Fruit fly (Drosophila melanogaster) whole organism, embryonic: Measurements from ENCODE around the gene Cpr30F.

Experiments used
- B-H2 ChIP-seq: fragments of 200-800 bp; sonication (Bioruptor generic); optimal IDR thresholded peaks from 2 replicates; lab custom pipeline; 2018; ENCODE audit warnings: missing biosample characterization, mild to moderate bottlenecking, missing genetic modification characterization
- BEAF-32 ChIP-seq: fragments of 200-800 bp; sonication (Bioruptor generic); optimal IDR thresholded peaks from 3 replicates; lab custom pipeline; 2017; ENCODE audit warnings: missing biosample characterization, missing genetic modification characterization, mild to moderate bottlenecking, moderate library complexity, missing genetic modification reagents
- Bgb ChIP-seq: fragments of 200-800 bp; sonication (Bioruptor generic); IDR thresholded peaks from 2 replicates; pipeline ENCODE4 v1.3.6; 2022; ENCODE audit warnings: missing biosample characterization, missing genetic modification characterization; ENCODE audit not compliant: partially characterized antibody
- CG10654 ChIP-seq: fragments of 200-800 bp; sonication (Bioruptor generic); optimal IDR thresholded peaks from 2 replicates; lab custom pipeline; 2016; ENCODE audit warnings: missing biosample characterization, missing genetic modification characterization
- CG11085 ChIP-seq: fragments of 200-800 bp; sonication (Bioruptor generic); IDR thresholded peaks from 2 replicates; pipeline ENCODE4 v1.3.6; 2022; ENCODE audit warnings: missing biosample characterization, missing genetic modification characterization
- CG11560 ChIP-seq: fragments of 200-800 bp; sonication (Bioruptor generic); IDR thresholded peaks from 3 replicates; pipeline ENCODE4 v1.3.6; 2022; ENCODE audit warnings: missing biosample characterization, missing genetic modification characterization
- CG11695 ChIP-seq: fragments of 200-800 bp; sonication (Bioruptor generic); IDR thresholded peaks from 3 replicates; pipeline ENCODE4 v1.3.6; 2022; ENCODE audit warnings: missing biosample characterization, missing genetic modification characterization
- CG12299 ChIP-seq: fragments of 200-800 bp; sonication (Bioruptor generic); optimal IDR thresholded peaks from 2 replicates; lab custom pipeline; 2018; ENCODE audit warnings: missing biosample characterization, mild to moderate bottlenecking, missing genetic modification characterization
- CG14014 ChIP-seq: fragments of 200-800 bp; sonication (Bioruptor generic); IDR thresholded peaks from 2 replicates; pipeline ENCODE4 v1.3.6; 2022; ENCODE audit warnings: missing biosample characterization, missing genetic modification characterization
- CG15269 ChIP-seq: fragments of 200-800 bp; sonication (Bioruptor generic); optimal IDR thresholded peaks from 2 replicates; lab custom pipeline; 2018; ENCODE audit warnings: missing biosample characterization, mild to moderate bottlenecking, missing genetic modification characterization, moderate library complexity
- CG16813 ChIP-seq: fragments of 200-800 bp; sonication (Bioruptor generic); IDR thresholded peaks from 3 replicates; pipeline ENCODE4 v1.3.6; 2022; ENCODE audit warnings: missing biosample characterization, missing genetic modification characterization; ENCODE audit not compliant: partially characterized antibody
- CG1792 ChIP-seq: fragments of 200-800 bp; sonication (Bioruptor generic); optimal IDR thresholded peaks from 2 replicates; lab custom pipeline; 2016; ENCODE audit warnings: missing biosample characterization, missing genetic modification characterization
- CG4404 ChIP-seq: fragments of 200-800 bp; sonication (Bioruptor generic); IDR thresholded peaks from 2 replicates; pipeline ENCODE4 v1.3.6; 2022; ENCODE audit warnings: missing biosample characterization, missing genetic modification characterization
- CG4424 ChIP-seq: fragments of 200-800 bp; sonication (Bioruptor generic); optimal IDR thresholded peaks from 3 replicates; lab custom pipeline; 2016; ENCODE audit warnings: missing biosample characterization, missing genetic modification characterization
- CG4854 ChIP-seq: fragments of 200-800 bp; sonication (Bioruptor generic); optimal IDR thresholded peaks from 2 replicates; lab custom pipeline; 2016; ENCODE audit warnings: missing biosample characterization, missing genetic modification characterization, inconsistent platforms
- CG7786 ChIP-seq: fragments of 200-800 bp; sonication (Bioruptor generic); optimal IDR thresholded peaks from 2 replicates; lab custom pipeline; 2016; ENCODE audit warnings: missing biosample characterization, missing genetic modification characterization
- CG9215 ChIP-seq: fragments of 200-800 bp; sonication (Bioruptor generic); IDR thresholded peaks from 2 replicates; pipeline ENCODE4 v1.3.6; 2022; ENCODE audit warnings: missing biosample characterization, missing genetic modification characterization
- CG9797 ChIP-seq: fragments of 200-800 bp; sonication (Bioruptor generic); optimal IDR thresholded peaks from 3 replicates; lab custom pipeline; 2018; ENCODE audit warnings: missing biosample characterization, mild to moderate bottlenecking, missing genetic modification characterization
- CG9817 ChIP-seq: fragments of 200-800 bp; sonication (Bioruptor generic); optimal IDR thresholded peaks from 2 replicates; lab custom pipeline; 2018; ENCODE audit warnings: missing biosample characterization, mild to moderate bottlenecking, missing genetic modification characterization, moderate library complexity
- Chrac-16 ChIP-seq: fragments of 200-800 bp; sonication (Bioruptor generic); optimal IDR thresholded peaks from 3 replicates; lab custom pipeline; 2016; ENCODE audit warnings: missing biosample characterization, missing genetic modification characterization
- CoRest ChIP-seq: fragments of 200-800 bp; sonication (Bioruptor generic); optimal IDR thresholded peaks from 3 replicates; lab custom pipeline; 2018; ENCODE audit warnings: missing biosample characterization, mild to moderate bottlenecking, missing genetic modification characterization, moderate library complexity
- Deaf1 ChIP-seq: fragments of 200-800 bp; optimal IDR thresholded peaks from 3 replicates; lab custom pipeline; 2019; ENCODE audit warnings: missing biosample characterization, mild to moderate bottlenecking, missing genetic modification characterization, moderate library complexity
- Gsc ChIP-seq: fragments of 200-800 bp; sonication (Bioruptor generic); IDR thresholded peaks from 2 replicates; pipeline ENCODE4 v1.3.6; 2022; ENCODE audit warnings: missing biosample characterization, missing genetic modification characterization
- H2.0 ChIP-seq: fragments of 200-800 bp; sonication (Bioruptor generic); IDR thresholded peaks from 2 replicates; pipeline ENCODE4 v1.3.6; 2022; ENCODE audit warnings: missing biosample characterization, missing genetic modification characterization
- Lim3 ChIP-seq: fragments of 200-800 bp; sonication (Bioruptor generic); IDR thresholded peaks from 2 replicates; pipeline ENCODE4 v1.3.6; 2022; ENCODE audit warnings: missing biosample characterization, missing genetic modification characterization
- MTF-1 ChIP-seq: fragments of 200-800 bp; sonication (Bioruptor generic); optimal IDR thresholded peaks from 2 replicates; lab custom pipeline; 2018; ENCODE audit warnings: missing biosample characterization, mild to moderate bottlenecking, missing genetic modification characterization, borderline replicate concordance
- NC2β ChIP-seq: fragments of 200-800 bp; sonication (Bioruptor generic); optimal IDR thresholded peaks from 2 replicates; lab custom pipeline; 2016; ENCODE audit warnings: missing biosample characterization, missing genetic modification characterization
- Nf-YB ChIP-seq: fragments of 200-800 bp; sonication (Bioruptor generic); optimal IDR thresholded peaks from 3 replicates; lab custom pipeline; 2019; ENCODE audit warnings: missing biosample characterization, mild to moderate bottlenecking, missing genetic modification characterization, moderate library complexity
- Rx ChIP-seq: fragments of 200-800 bp; sonication (Bioruptor generic); IDR thresholded peaks from 2 replicates; pipeline ENCODE4 v1.3.6; 2022; ENCODE audit warnings: missing biosample characterization, missing genetic modification characterization
- Six4 ChIP-seq: fragments of 200-800 bp; sonication (Bioruptor generic); optimal IDR thresholded peaks from 2 replicates; lab custom pipeline; 2016; ENCODE audit warnings: missing biosample characterization, missing genetic modification characterization
- Vsx1 ChIP-seq: fragments of 200-800 bp; sonication (Bioruptor generic); optimal IDR thresholded peaks from 2 replicates; lab custom pipeline; 2017; ENCODE audit warnings: missing biosample characterization, mild to moderate bottlenecking, missing genetic modification characterization, missing genetic modification reagents
- Xrp1 ChIP-seq: fragments of 200-800 bp; sonication (Bioruptor generic); IDR thresholded peaks from 2 replicates; pipeline ENCODE4 v1.3.6; 2022; ENCODE audit warnings: missing biosample characterization, missing genetic modification characterization
- amos ChIP-seq: fragments of 200-800 bp; sonication (Bioruptor generic); IDR thresholded peaks from 2 replicates; pipeline ENCODE4 v1.3.6; 2022; ENCODE audit warnings: missing biosample characterization, missing genetic modification characterization; ENCODE audit not compliant: partially characterized antibody
- ato ChIP-seq: fragments of 200-800 bp; sonication (Bioruptor generic); IDR thresholded peaks from 2 replicates; pipeline ENCODE4 v1.3.6; 2022; ENCODE audit warnings: missing biosample characterization, missing genetic modification characterization; ENCODE audit not compliant: partially characterized antibody
- az2 ChIP-seq: fragments of 200-800 bp; sonication (Bioruptor generic); optimal IDR thresholded peaks from 3 replicates; lab custom pipeline; 2016; ENCODE audit warnings: missing biosample characterization, missing genetic modification characterization
- bowl ChIP-seq: fragments of 200-800 bp; sonication (Bioruptor generic); IDR thresholded peaks from 2 replicates; pipeline ENCODE4 v1.3.6; 2022; ENCODE audit warnings: missing biosample characterization, missing genetic modification characterization
- caup ChIP-seq: fragments of 200-800 bp; sonication (Bioruptor generic); optimal IDR thresholded peaks from 3 replicates; lab custom pipeline; 2017; ENCODE audit warnings: missing biosample characterization, mild to moderate bottlenecking, missing genetic modification characterization, moderate library complexity; ENCODE audit not compliant: severe bottlenecking
- cg ChIP-seq: fragments of 200-800 bp; sonication (Bioruptor generic); optimal IDR thresholded peaks from 3 replicates; lab custom pipeline; 2019; ENCODE audit warnings: missing biosample characterization, mild to moderate bottlenecking, missing genetic modification characterization, moderate library complexity
- dati ChIP-seq: fragments of 200-800 bp; sonication (Bioruptor generic); IDR thresholded peaks from 2 replicates; pipeline ENCODE4 v1.3.6; 2022; ENCODE audit warnings: missing biosample characterization, missing genetic modification characterization
- hb ChIP-seq: fragments of 200-800 bp; sonication (Bioruptor generic); IDR thresholded peaks from 3 replicates; pipeline ENCODE4 v1.3.6; 2022; ENCODE audit warnings: missing biosample characterization, missing genetic modification characterization; ENCODE audit not compliant: partially characterized antibody
- hbn ChIP-seq: fragments of 200-800 bp; sonication (Bioruptor generic); IDR thresholded peaks from 2 replicates; pipeline ENCODE4 v1.3.6; 2022; ENCODE audit warnings: missing biosample characterization, missing genetic modification characterization; ENCODE audit not compliant: partially characterized antibody
- her ChIP-seq: fragments of 200-800 bp; sonication (Bioruptor generic); optimal IDR thresholded peaks from 2 replicates; lab custom pipeline; 2016; ENCODE audit warnings: missing biosample characterization, missing genetic modification characterization
- lmd ChIP-seq: fragments of 200-800 bp; sonication (Bioruptor generic); IDR thresholded peaks from 2 replicates; pipeline ENCODE4 v1.3.6; 2022; ENCODE audit warnings: missing biosample characterization, missing genetic modification characterization
- nerfin-1 ChIP-seq: fragments of 200-800 bp; sonication (Bioruptor generic); optimal IDR thresholded peaks from 3 replicates; lab custom pipeline; 2019; ENCODE audit warnings: missing biosample characterization, mild to moderate bottlenecking, missing genetic modification characterization, moderate library complexity
- schlank ChIP-seq: fragments of 200-800 bp; sonication (Bioruptor generic); optimal IDR thresholded peaks from 2 replicates; lab custom pipeline; 2018; ENCODE audit warnings: missing biosample characterization, mild to moderate bottlenecking, missing genetic modification characterization
- sna ChIP-seq: fragments of 200-800 bp; sonication (Bioruptor generic); IDR thresholded peaks from 2 replicates; pipeline ENCODE4 v1.3.6; 2022; ENCODE audit warnings: missing biosample characterization, missing genetic modification characterization; ENCODE audit not compliant: partially characterized antibody
- ssp ChIP-seq: fragments of 200-800 bp; sonication (Bioruptor generic); IDR thresholded peaks from 2 replicates; pipeline ENCODE4 v1.3.6; 2022; ENCODE audit warnings: missing biosample characterization, missing genetic modification characterization
- tap ChIP-seq: fragments of 200-800 bp; optimal IDR thresholded peaks from 3 replicates; lab custom pipeline; 2019; ENCODE audit warnings: missing biosample characterization, mild to moderate bottlenecking, missing genetic modification characterization, moderate library complexity
- tgo ChIP-seq: fragments of 200-800 bp; sonication (Bioruptor generic); IDR thresholded peaks from 3 replicates; pipeline ENCODE4 v1.3.6; 2022; ENCODE audit warnings: missing biosample characterization, missing genetic modification characterization
- tio ChIP-seq: fragments of 200-800 bp; sonication (Bioruptor generic); optimal IDR thresholded peaks from 2 replicates; lab custom pipeline; 2017; ENCODE audit warnings: missing biosample characterization, missing genetic modification characterization, inconsistent platforms
- tll ChIP-seq, 2 experiments: fragments of 200-800 bp in 1 of 2; fragments of >200 bp in 1 of 2; sonication (Bioruptor generic) in 1 of 2; optimal IDR thresholded peaks; 2 replicates each; lab custom pipeline; 2017 to 2019; ENCODE audit warnings: missing biosample characterization in 2 of 2, missing genetic modification characterization in 2 of 2, mild to moderate bottlenecking in 1 of 2, moderate library complexity in 1 of 2

Cpr30F gene

DNA sequence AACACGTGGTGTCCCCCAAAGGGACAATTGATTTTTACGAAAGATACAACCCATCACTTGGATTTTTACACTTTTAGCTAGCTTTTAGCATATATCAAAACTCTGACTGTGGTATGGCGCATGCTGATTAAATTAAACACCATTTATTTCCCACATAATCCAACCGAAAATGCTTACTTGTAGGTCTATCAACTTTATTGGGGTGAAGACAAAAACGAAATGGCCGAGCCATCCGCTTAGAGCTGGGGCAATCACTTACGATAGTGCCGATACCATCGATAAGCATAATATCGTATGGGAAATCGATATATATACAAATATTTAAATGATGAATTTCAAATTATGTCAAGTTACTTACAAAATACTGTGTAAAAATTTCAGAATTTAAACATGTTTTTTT, 35.7 kb downstream of the Cpr30F start, which contains the start of gene RpS2 (continued):
- TF ChIP-seq schlank (no peak), CG10654 (GFP tag; lab: Kevin White, UChicago) (no peak), caup (GFP tag; lab: Kevin White, UChicago) (peak; percentile 72), sna (GFP tag; lab: Robert Waterston, UW) (peak; percentile 98), CG7786 (no peak), CG11695 (GFP tag; lab: Robert Waterston, UW) (no peak), H2.0 (GFP tag; lab: Robert Waterston, UW) (peak; percentile 32; the same call in 1 of the 2 replicates), tap (tag; lab: Kevin White, UChicago) (no peak), nerfin-1 (tag; lab: Kevin White, UChicago) (peak; percentile 51), Xrp1 (GFP tag; lab: Robert Waterston, UW) (no peak), CG12299 (no peak), cg (no peak), Lim3 (no peak), Gsc (GFP tag; lab: Robert Waterston, UW) (no peak), CG11560 (tag; lab: Robert Waterston, UW) (no peak), az2 (GFP tag; lab: Kevin White, UChicago) (no peak), MTF-1 (GFP tag; lab: Kevin White, UChicago) (peak; percentile 2), CG16813 (GFP tag; lab: Robert Waterston, UW) (peak; percentile 99), CG9215 (GFP tag; lab: Robert Waterston, UW) (no peak), Bgb (GFP tag; lab: Robert Waterston, UW) (peak; percentile 100), her (GFP tag; lab: Kevin White, UChicago) (peak; percentile 32), bowl (GFP tag; lab: Robert Waterston, UW) (no peak), CG4854 (GFP tag; lab: Kevin White, UChicago) (peak; percentile 6), CG14014 (GFP tag; lab: Robert Waterston, UW) (no peak), dati (GFP tag; lab: Robert Waterston, UW) (no peak), ssp (no peak), ato (GFP tag; lab: Robert Waterston, UW) (peak; percentile 98), Rx (no peak), tll (GFP tag; optimal IDR thresholded peaks at IDR 0.05; lab: Kevin White, UChicago) (no peak), Nf-YB (GFP tag; lab: Kevin White, UChicago) (peak; percentile 13), tio (GFP tag; lab: Kevin White, UChicago) (no peak), B-H2 (GFP tag; lab: Kevin White, UChicago) (peak; percentile 77), CG4424 (GFP tag; lab: Kevin White, UChicago) (no peak), CG9797 (peak; percentile 34), Deaf1 (tag; lab: Kevin White, UChicago) (no peak), NC2β (GFP tag; lab: Kevin White, UChicago) (peak; percentile 83), Chrac-16 (peak; percentile 21), CG15269 (tag; lab: Kevin White, UChicago) (peak; percentile 60), tgo (GFP tag; lab: Robert Waterston, UW) (no peak), lmd (GFP tag; lab: Robert Waterston, UW) (no peak), Vsx1 (GFP tag; lab: Kevin White, UChicago) (no peak), CG9817 (tag; lab: Kevin White, UChicago) (peak; percentile 23), CoRest (tag; lab: Kevin White, UChicago) (peak; percentile 30), CG11085 (GFP tag; lab: Robert Waterston, UW) (no peak), BEAF-32 (GFP tag; lab: Kevin White, UChicago) (peak; percentile 97), hb (peak; percentile 97), CG4404 (GFP tag; lab: Robert Waterston, UW) (no peak), Six4 (no peak), hbn (peak; percentile 99), amos (GFP tag; lab: Robert Waterston, UW) (peak; percentile 100), CG1792 (GFP tag; lab: Kevin White, UChicago) (no peak)
